Worm (Caenorhabditis elegans) whole organism, mixed stage, embryonic: ENCODE measurements around the gene slc-25A29.

Experiments used
- lsy-2 ChIP-seq: fragments of 150-350 bp; optimal IDR thresholded peaks from 2 replicates; lab custom pipeline; 2014; ENCODE audit warnings: missing biosample characterization, missing genetic modification characterization
- sem-2 ChIP-seq: fragments of 200-800 bp; sonication (Bioruptor generic); optimal IDR thresholded peaks from 2 replicates; lab custom pipeline; 2018; ENCODE audit warnings: mild to moderate bottlenecking, missing genetic modification characterization, missing compliant biosample characterization
- snpc-4 ChIP-seq: fragments of 150-350 bp; optimal IDR thresholded peaks from 2 replicates; lab custom pipeline; 2014; ENCODE audit warnings: missing biosample characterization, missing genetic modification characterization
- tbx-8 ChIP-seq: fragments of 200-800 bp; sonication (Bioruptor generic); optimal IDR thresholded peaks from 2 replicates; lab custom pipeline; 2018; ENCODE audit warnings: mild to moderate bottlenecking, missing genetic modification characterization, moderate library complexity, missing compliant biosample characterization
- unc-39 ChIP-seq: fragments of 150-350 bp; optimal IDR thresholded peaks from 2 replicates; lab custom pipeline; 2014; ENCODE audit warnings: missing biosample characterization, missing genetic modification characterization

- TF ChIP-seq tbx-8 (no peak), lsy-2 (tag; lab: Kevin White, UChicago) (no peak), unc-39 (tag; lab: Kevin White, UChicago) (no peak), snpc-4 (tag; lab: Kevin White, UChicago) (no peak), sem-2 (no peak)
Observed at ce11 chrV:14617711-14618110, 40.3 kb downstream of the slc-25A29 start.
